Worm (Caenorhabditis elegans) whole organism, L4/young adult: ENCODE data around the gene F21C10.19.

Experiments used
- W03F9.2 ChIP-seq: fragments of 150-350 bp; optimal IDR thresholded peaks from 2 replicates; lab custom pipeline; 2014; ENCODE audit warnings: missing biosample characterization, missing genetic modification characterization
- dao-5 ChIP-seq: sonication (generic microtip); optimal IDR thresholded peaks from 2 replicates; lab custom pipeline; 2016; ENCODE audit warnings: missing genotype, missing genetic modification characterization, moderate library complexity, missing compliant biosample characterization
- him-1 ChIP-seq: sonication (generic microtip); optimal IDR thresholded peaks from 2 replicates; lab custom pipeline; 2016; ENCODE audit warnings: missing genotype, missing genetic modification reagents, missing genetic modification characterization, missing compliant biosample characterization

DNA sequence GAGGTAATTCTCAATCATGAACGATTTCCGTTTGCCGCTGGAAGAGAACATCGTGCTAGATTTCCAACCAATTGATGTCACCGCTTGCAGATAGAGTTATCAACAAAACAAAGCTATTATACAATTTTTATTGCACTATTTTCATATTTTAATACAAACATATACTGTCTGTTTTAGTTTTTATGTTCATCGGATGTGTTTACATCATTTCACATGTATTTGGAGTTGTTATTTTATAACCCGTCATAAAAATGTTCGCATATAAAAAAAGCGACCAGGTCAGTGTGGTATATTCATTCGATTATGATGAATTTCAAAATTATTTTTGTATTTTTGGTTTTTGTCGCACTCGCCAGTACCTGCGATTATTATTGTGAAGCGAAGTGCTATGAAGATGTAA lies 7.7 kb upstream of the F21C10.19 start, which contains the start of gene F21C10.11:
- no peak for TF ChIP-seq dao-5 (tag; lab: Kevin White, UChicago)
- TF ChIP-seq W03F9.2 (tag; lab: Kevin White, UChicago) = no peak
- TF ChIP-seq him-1 (tag; lab: Kevin White, UChicago) = no peak
